Worm (Caenorhabditis elegans): ENCODE data around the gene itsn-1.

The itsn-1 gene

DNA sequence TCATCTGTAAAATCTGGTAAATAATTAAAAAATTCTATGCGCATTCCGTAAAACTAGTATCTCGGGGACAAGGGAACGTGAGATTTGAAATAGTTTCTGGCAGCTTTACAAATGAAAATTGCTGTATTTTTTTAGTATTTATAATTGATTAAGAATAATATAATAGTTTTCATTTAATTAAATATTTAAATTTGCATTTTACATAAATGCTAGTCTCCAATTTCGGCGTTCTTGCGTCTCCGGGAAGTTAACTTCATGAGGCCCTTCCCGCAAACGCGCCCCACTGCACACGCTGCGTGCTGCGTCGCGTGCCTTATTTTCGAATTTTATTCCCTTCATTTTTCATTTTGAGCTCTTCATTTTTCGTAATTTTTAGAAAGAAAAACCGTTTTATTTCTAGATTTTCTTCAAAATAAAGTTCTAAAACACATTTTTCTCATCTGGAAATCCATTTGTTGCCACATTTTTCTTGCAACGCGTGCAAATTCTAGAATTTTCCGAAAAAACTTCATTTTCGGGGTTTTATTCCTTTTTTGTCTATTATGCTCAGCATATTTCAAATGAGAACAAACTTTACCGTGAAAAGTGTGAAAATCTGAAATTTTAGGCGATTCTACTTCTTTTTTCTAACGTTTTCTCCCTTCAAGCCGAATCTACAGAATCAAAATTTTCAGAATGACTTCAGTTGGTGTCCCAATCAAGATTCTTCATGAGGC, 31.9 kb upstream of the itsn-1 start, which contains the start of the genes snx-13 and snr-1:
Gene snx-13, minus strand, starts transcription at position 55 of the 716 bp plus-strand sequence.
Gene snr-1, plus strand, starts transcription at position 666 of the 716 bp plus-strand sequence.
- peak; percentile 98 for TF ChIP-seq sptf-1 (tag; optimal IDR thresholded peaks at IDR 0.05)
- peak; percentile 87 for TF ChIP-seq drap-1 (GFP tag; optimal IDR thresholded peaks at IDR 0.05)
- peak; percentile 90 for TF ChIP-seq tbx-8 (GFP tag; optimal IDR thresholded peaks at IDR 0.05)
- peak; percentile 80 for TF ChIP-seq sem-2 (GFP tag; optimal IDR thresholded peaks at IDR 0.05)
- TF ChIP-seq zip-8 (tag; optimal IDR thresholded peaks at IDR 0.05): no peak
- peak; percentile 82 for TF ChIP-seq bed-3 (GFP tag; optimal IDR thresholded peaks at IDR 0.05)
- TF ChIP-seq snpc-4 (tag; optimal IDR thresholded peaks at IDR 0.05): no peak
- peak; percentile 51 for TF ChIP-seq unc-120 (tag; optimal IDR thresholded peaks at IDR 0.05; ENCODE audit: poor library complexity, severe bottlenecking)
- peak; percentile 84 for TF ChIP-seq lin-32 (GFP tag; optimal IDR thresholded peaks at IDR 0.05)
- TF ChIP-seq ceh-43 (GFP tag; optimal IDR thresholded peaks at IDR 0.05): peak; percentile 82
- TF ChIP-seq flh-1 (GFP tag; optimal IDR thresholded peaks at IDR 0.05): peak; percentile 33
- no peak for TF ChIP-seq ztf-11 (tag; optimal IDR thresholded peaks at IDR 0.05)
- peak; percentile 90 for TF ChIP-seq ceh-83 (GFP tag; optimal IDR thresholded peaks at IDR 0.05)
- TF ChIP-seq mab-5 (tag; optimal IDR thresholded peaks at IDR 0.05): no peak
- TF ChIP-seq pha-4 (tag; optimal IDR thresholded peaks at IDR 0.05): peak; percentile 50
- TF ChIP-seq cnd-1 (tag; optimal IDR thresholded peaks at IDR 0.05): peak; percentile 92
- no peak for TF ChIP-seq hlh-1 (tag; optimal IDR thresholded peaks at IDR 0.05)
- no peak for TF ChIP-seq nhr-2 (tag; optimal IDR thresholded peaks at IDR 0.05)
- no peak for TF ChIP-seq nhr-28 (tag; optimal IDR thresholded peaks at IDR 0.05)
- peak; percentile 58 for TF ChIP-seq ham-2 (GFP tag; optimal IDR thresholded peaks at IDR 0.05)
- TF ChIP-seq mep-1 (tag; optimal IDR thresholded peaks at IDR 0.05): peak; percentile 77
- TF ChIP-seq ces-1 (GFP tag; optimal IDR thresholded peaks at IDR 0.05): peak; percentile 71
- no peak for TF ChIP-seq nhr-76 (tag; optimal IDR thresholded peaks at IDR 0.05)
- TF ChIP-seq ceh-39 (tag; optimal IDR thresholded peaks at IDR 0.05): peak; percentile 58
- peak; percentile 58 for TF ChIP-seq nhr-237 (tag; optimal IDR thresholded peaks at IDR 0.05)
- no peak for TF ChIP-seq elt-3 (tag; optimal IDR thresholded peaks at IDR 0.05)
- peak; percentile 86 for TF ChIP-seq mls-2 (tag; optimal IDR thresholded peaks at IDR 0.05)
- TF ChIP-seq unc-39 (tag; optimal IDR thresholded peaks at IDR 0.05): no peak
- peak; percentile 88 for TF ChIP-seq M03D4.4 (tag; optimal IDR thresholded peaks at IDR 0.05)
- peak; percentile 66 for TF ChIP-seq lin-13 (tag; optimal IDR thresholded peaks at IDR 0.05)
- TF ChIP-seq lsy-2 (tag; optimal IDR thresholded peaks at IDR 0.05): peak; percentile 72

DNA sequence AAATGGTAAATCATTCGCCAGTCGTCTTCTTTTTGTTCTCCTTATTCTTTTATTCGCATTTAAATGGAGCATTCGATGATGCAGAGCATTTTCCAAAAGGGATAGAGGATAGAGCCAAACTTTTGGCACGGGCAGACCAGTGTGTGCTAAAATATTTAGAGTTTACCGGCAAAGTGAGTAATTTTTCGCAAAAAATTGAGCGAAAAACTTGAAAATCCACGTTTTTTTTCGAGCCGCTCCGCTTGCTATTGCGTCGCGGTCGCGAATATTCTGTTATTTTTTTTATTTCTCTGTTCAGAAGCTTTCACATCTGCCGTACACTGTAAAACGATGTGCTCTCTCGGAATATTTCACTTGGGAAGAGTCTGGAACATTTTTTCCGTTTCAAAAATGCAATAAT, 30.6 kb upstream of the itsn-1 start, which contains the start of gene Y116A8C.43:
Gene Y116A8C.43, plus strand, starts transcription at position 3 of the 400 bp plus-strand sequence.
- TF ChIP-seq nhr-12 (tag; optimal IDR thresholded peaks at IDR 0.05) (no peak), lin-32 (GFP tag; optimal IDR thresholded peaks at IDR 0.05) (no peak), mab-5 (tag; optimal IDR thresholded peaks at IDR 0.05) (no peak)

DNA sequence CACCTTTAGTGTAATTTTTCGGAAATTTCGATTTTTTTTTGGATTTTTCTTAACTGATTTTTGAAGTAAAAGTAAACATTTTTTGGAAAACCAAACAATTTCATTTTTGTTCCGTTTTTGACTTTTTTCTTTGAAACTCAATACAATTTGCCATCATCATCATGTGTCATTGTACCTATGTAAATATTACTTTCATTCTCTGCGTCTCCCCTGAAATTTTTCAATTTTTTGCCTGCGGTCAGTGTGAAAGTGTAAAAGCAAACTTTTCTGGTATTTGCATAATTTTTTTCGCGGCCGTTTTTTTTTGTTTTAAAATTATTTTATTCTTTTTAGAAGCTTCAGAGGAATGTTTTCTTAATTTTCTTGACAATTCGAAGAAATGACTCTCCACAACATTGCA, 25.8 kb upstream of the itsn-1 start, which contains the start of gene Y116A8C.29:
Gene Y116A8C.29, plus strand, starts transcription at position 328 of the 400 bp plus-strand sequence.
- TF ChIP-seq nhr-76 (tag; optimal IDR thresholded peaks at IDR 0.05) (no peak), elt-1 (tag; optimal IDR thresholded peaks at IDR 0.05; ENCODE audit: borderline replicate concordance, insufficient read depth) (no peak), drap-1 (GFP tag; optimal IDR thresholded peaks at IDR 0.05) (no peak), snpc-4 (tag; optimal IDR thresholded peaks at IDR 0.05) (no peak), zip-8 (tag; optimal IDR thresholded peaks at IDR 0.05) (no peak), pha-4 (tag; optimal IDR thresholded peaks at IDR 0.05) (no peak), nhr-28 (tag; optimal IDR thresholded peaks at IDR 0.05) (no peak), mab-5 (tag; optimal IDR thresholded peaks at IDR 0.05) (no peak), elt-3 (tag; optimal IDR thresholded peaks at IDR 0.05) (no peak), tbx-8 (GFP tag; optimal IDR thresholded peaks at IDR 0.05) (no peak), cnd-1 (tag; optimal IDR thresholded peaks at IDR 0.05) (no peak), ceh-39 (tag; optimal IDR thresholded peaks at IDR 0.05) (no peak), nhr-12 (tag; optimal IDR thresholded peaks at IDR 0.05) (no peak), unc-39 (tag; optimal IDR thresholded peaks at IDR 0.05) (no peak), lsy-2 (tag; optimal IDR thresholded peaks at IDR 0.05) (no peak), M03D4.4 (tag; optimal IDR thresholded peaks at IDR 0.05) (no peak)

DNA sequence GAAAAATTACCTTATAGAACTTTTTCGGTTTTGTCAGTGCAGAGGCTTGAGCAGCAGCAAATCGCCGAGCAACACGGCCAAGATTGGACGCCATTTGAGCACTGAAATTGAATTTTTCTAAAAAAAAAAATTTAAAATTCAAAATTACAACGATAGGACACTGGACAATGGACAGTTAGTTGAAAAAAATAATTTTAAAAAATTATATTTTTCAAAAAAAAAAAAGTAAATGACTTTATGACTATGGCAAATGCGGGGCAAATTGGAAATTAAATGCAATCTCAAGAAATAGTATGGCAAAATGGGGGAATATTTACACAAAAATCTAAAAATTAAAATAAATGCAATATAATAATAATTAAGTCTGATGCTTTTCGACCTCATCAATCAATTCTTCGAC, 23.3 kb upstream of the itsn-1 start, which contains the start of gene Y116A8C.27:
Gene Y116A8C.27, minus strand, starts transcription at position 101 of the 400 bp plus-strand sequence.
- TF ChIP-seq pha-4 (tag; optimal IDR thresholded peaks at IDR 0.05) (no peak), snpc-4 (tag; optimal IDR thresholded peaks at IDR 0.05) (no peak), nhr-2 (tag; optimal IDR thresholded peaks at IDR 0.05) (no peak), ces-1 (GFP tag; optimal IDR thresholded peaks at IDR 0.05) (no peak), ztf-11 (tag; optimal IDR thresholded peaks at IDR 0.05) (no peak), lsy-2 (tag; optimal IDR thresholded peaks at IDR 0.05) (no peak), bed-3 (GFP tag; optimal IDR thresholded peaks at IDR 0.05) (no peak), ceh-43 (GFP tag; optimal IDR thresholded peaks at IDR 0.05) (no peak), unc-39 (tag; optimal IDR thresholded peaks at IDR 0.05) (no peak)
